Fruit fly (Drosophila melanogaster) whole organism, adult: ENCODE data around the gene CG46042.

Experiments used
- CG5204 ChIP-seq: fragments of 200-800 bp; sonication (Bioruptor generic); optimal IDR thresholded peaks from 2 replicates; lab custom pipeline; 2016; ENCODE audit warnings: missing biosample characterization, missing genetic modification characterization
- Hr96 ChIP-seq: fragments of 200-800 bp; sonication (Bioruptor generic); optimal IDR thresholded peaks from 2 replicates; lab custom pipeline; 2016; ENCODE audit warnings: missing biosample characterization, missing genetic modification characterization
- Mnt ChIP-seq: fragments of 200-800 bp; sonication (Bioruptor generic); optimal IDR thresholded peaks from 2 replicates; lab custom pipeline; 2016; ENCODE audit warnings: missing biosample characterization, mild to moderate bottlenecking, missing genetic modification characterization
- bab1 ChIP-seq: fragments of 200-800 bp; sonication (Bioruptor generic); optimal IDR thresholded peaks from 3 replicates; lab custom pipeline; 2019; ENCODE audit warnings: missing biosample characterization, mild to moderate bottlenecking, missing genetic modification characterization, moderate library complexity
- cnc ChIP-seq, 2 experiments: fragments of >200 bp; optimal IDR thresholded peaks; 2 replicates each; lab custom pipeline; 2017
- kay ChIP-seq: fragments of 200-800 bp; sonication (Bioruptor generic); peaks from one replicate; lab custom pipeline; 2016; ENCODE audit warnings: missing biosample characterization, missing genetic modification characterization, borderline replicate concordance

- TF ChIP-seq bab1, result no peak
- TF ChIP-seq Mnt (GFP tag; lab: Kevin White, UChicago), result no peak
- no peak for TF ChIP-seq CG5204 (GFP tag; lab: Kevin White, UChicago)
- no peak for TF ChIP-seq Hr96 (GFP tag; lab: Kevin White, UChicago)
- no peak for TF ChIP-seq cnc (optimal IDR thresholded peaks at IDR 0.05; lab: Kevin White, UChicago)
- no peak for TF ChIP-seq kay
Measured at dm6 chr3R:19911030-19911429, 31.2 kb downstream of the CG46042 start.
